Worm (Caenorhabditis elegans): ENCODE results near the gene rnh-2.

The rnh-2 gene

DNA sequence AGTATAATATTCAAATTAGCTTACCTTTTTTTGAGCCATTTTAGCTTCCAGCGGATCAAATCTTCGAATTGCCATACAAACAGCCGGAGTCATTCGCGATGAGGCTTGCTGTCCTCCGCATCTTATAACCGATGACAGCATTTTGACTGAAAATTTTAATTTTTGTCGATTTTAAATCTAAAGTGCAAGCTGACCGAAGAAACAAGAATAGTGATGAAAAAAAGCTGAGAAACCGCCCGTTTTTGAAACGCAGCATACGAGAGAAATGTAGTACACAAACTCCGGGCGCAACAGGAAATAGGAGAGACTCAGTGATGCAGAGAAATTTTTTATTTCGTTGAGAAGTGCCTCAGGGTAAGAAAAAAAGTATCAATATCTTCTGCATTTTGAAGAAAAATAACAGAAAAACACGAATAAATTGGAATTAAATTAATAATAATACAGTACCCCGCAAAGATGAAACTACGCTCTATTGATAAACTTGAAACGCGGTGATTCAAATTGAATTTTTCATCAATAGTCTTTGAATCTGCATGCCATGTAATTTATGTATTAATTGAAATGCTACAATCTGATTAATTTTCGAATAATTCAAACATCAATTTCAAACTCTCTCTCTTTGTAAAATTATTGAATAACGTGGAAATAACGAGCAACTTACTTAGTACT, 33.7 kb upstream of the rnh-2 start:
- TF ChIP-seq klf-2 (GFP tag; conservative IDR thresholded peaks at IDR 0.05) (no peak), T22C8.4 (GFP tag; IDR thresholded peaks at IDR 0.05) (no peak), flt-1 (GFP tag; IDR thresholded peaks at IDR 0.05) (no peak), cog-1 (tag; optimal IDR thresholded peaks at IDR 0.05) (no peak), ztf-23 (GFP tag; IDR thresholded peaks at IDR 0.05) (no peak)

DNA sequence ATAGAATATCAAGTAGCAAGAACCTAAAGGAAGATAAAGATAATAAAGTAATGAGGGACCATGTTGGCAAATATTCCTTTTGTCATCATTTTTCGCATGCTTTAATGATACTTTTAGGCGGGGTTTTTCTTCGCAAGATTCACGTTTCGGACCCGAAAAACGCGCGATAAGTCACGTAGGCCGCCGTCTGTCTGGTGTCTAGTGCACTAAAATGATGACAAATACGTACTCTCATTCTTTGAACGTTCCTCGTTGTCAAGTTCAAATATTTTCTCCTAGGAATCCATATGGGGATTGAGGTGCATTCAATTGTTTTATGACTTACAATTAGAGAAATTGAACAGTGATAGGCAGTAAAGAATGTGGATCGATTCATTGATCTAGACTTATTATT, 33.2 kb upstream of the rnh-2 start, which contains the start of gene taap-1:
Gene taap-1 (minus strand): TSS at position 79 of the 394 bp plus-strand sequence.
- TF ChIP-seq ztf-23 (GFP tag; IDR thresholded peaks at IDR 0.05) (no peak), flt-1 (GFP tag; IDR thresholded peaks at IDR 0.05) (no peak), T22C8.4 (GFP tag; IDR thresholded peaks at IDR 0.05) (no peak), klf-2 (GFP tag; conservative IDR thresholded peaks at IDR 0.05) (no peak), ztf-29 (GFP tag; IDR thresholded peaks at IDR 0.05) (no peak), tab-1 (GFP tag; IDR thresholded peaks at IDR 0.05) (no peak), med-1 (GFP tag; optimal IDR thresholded peaks at IDR 0.05; ENCODE audit: insufficient read depth) (no peak), cog-1 (tag; optimal IDR thresholded peaks at IDR 0.05) (no peak), ref-1 (GFP tag; conservative IDR thresholded peaks at IDR 0.05) (no peak)

DNA sequence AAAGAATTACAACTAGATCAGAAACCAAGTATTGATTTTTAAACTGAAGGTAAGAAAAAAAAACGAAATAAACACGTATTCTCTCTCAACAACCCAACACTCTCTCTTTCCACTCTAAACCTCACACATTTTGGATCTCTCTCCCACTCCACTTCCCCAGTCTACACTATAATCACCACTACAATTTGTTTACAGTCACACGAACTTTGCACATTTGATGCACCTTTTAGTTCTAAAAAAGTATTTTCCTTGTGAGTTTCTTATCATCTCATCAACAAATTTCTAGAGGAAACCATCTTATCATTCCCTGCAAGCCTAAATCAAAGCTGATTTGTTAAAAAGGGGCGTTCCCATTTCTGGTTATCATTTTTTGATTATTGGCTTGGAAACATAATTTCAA, 32.4 kb upstream of the rnh-2 start:
- TF ChIP-seq ref-1 (GFP tag; conservative IDR thresholded peaks at IDR 0.05) (no peak), med-1 (GFP tag; optimal IDR thresholded peaks at IDR 0.05; ENCODE audit: insufficient read depth) (no peak), ztf-29 (GFP tag; IDR thresholded peaks at IDR 0.05) (no peak), ztf-23 (GFP tag; IDR thresholded peaks at IDR 0.05) (no peak), flt-1 (GFP tag; IDR thresholded peaks at IDR 0.05) (no peak), klf-2 (GFP tag; conservative IDR thresholded peaks at IDR 0.05) (no peak), T22C8.4 (GFP tag; IDR thresholded peaks at IDR 0.05) (no peak), cog-1 (tag; optimal IDR thresholded peaks at IDR 0.05) (no peak), tab-1 (GFP tag; IDR thresholded peaks at IDR 0.05) (no peak)

DNA sequence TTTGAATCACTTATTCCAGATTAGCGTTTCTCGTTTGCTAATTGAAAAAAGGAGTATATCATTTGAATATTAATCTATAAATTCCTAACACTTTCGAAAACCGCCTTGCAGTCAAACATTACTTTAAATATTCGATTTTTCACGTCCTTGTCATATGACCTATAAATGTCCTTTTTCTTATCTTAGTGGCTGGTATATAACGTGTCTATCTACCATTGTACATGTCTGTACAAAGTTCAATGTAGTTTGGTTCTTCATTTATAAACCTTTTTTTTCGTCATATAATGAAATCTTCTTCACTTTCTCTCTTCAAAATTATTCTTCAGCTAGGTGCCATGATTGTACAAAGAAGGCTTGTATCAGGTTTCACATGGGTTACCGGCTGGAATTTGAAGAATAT, 31.3 kb upstream of the rnh-2 start, which contains the start of gene gbh-2:
Gene gbh-2 (plus strand): TSS at position 277 of the 400 bp plus-strand sequence.
- TF ChIP-seq med-1 (GFP tag; optimal IDR thresholded peaks at IDR 0.05; ENCODE audit: insufficient read depth) (no peak), ztf-23 (GFP tag; IDR thresholded peaks at IDR 0.05) (no peak), flt-1 (GFP tag; IDR thresholded peaks at IDR 0.05) (no peak), ref-1 (GFP tag; conservative IDR thresholded peaks at IDR 0.05) (no peak), tab-1 (GFP tag; IDR thresholded peaks at IDR 0.05) (no peak), ztf-29 (GFP tag; IDR thresholded peaks at IDR 0.05) (no peak), T22C8.4 (GFP tag; IDR thresholded peaks at IDR 0.05) (no peak), cog-1 (tag; optimal IDR thresholded peaks at IDR 0.05) (no peak), klf-2 (GFP tag; conservative IDR thresholded peaks at IDR 0.05) (no peak)

DNA sequence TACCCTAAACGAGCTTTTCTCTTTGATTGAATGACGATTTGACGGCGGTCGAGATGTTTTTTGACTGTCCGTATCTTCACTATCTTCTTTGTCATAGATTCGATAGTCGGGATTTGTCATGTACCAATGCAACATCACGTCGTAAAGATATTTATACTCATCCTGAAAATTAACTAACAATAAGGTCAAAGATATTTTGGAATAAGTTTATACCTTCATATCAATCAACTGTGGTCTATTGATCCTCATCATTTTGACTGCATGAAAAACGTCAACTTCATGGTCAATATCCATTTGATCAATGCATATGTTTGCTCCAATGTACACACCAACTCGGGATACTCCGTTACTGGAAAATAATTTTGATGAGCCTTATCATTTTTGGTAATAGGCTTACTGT, 28.8 kb upstream of the rnh-2 start:
- no peak for TF ChIP-seq flt-1 (GFP tag; IDR thresholded peaks at IDR 0.05)
- no peak for TF ChIP-seq cog-1 (tag; optimal IDR thresholded peaks at IDR 0.05)
- no peak for TF ChIP-seq med-1 (GFP tag; optimal IDR thresholded peaks at IDR 0.05; ENCODE audit: insufficient read depth)
- TF ChIP-seq T22C8.4 (GFP tag; IDR thresholded peaks at IDR 0.05) = no peak
- no peak for TF ChIP-seq ref-1 (GFP tag; conservative IDR thresholded peaks at IDR 0.05)
- no peak for TF ChIP-seq ztf-29 (GFP tag; IDR thresholded peaks at IDR 0.05)
- TF ChIP-seq tab-1 (GFP tag; IDR thresholded peaks at IDR 0.05) = no peak
- no peak for TF ChIP-seq klf-2 (GFP tag; conservative IDR thresholded peaks at IDR 0.05)
- TF ChIP-seq ztf-23 (GFP tag; IDR thresholded peaks at IDR 0.05) = no peak

DNA sequence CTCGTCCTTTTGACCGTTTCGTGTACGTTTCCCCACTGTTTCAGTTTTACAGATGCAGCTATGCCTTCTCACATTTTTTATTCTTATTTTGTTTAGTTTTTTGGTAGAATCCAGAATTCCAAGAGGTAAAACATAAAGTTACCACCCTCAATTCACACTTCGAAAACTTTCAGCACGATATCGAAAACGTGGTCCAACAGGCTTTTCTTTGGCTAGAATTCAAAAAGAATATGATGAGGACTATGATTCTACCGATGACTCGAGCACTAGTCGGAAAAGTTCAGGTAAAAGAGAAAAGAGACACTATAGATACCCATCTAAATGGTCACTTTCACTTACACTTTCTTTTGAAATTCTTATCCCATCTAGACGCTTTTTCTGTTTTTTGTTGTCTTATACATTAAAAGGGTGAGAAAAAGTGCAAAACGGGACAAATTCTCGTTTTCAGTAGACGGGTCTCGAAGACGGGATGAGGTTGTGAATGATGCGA, 22.7 kb upstream of the rnh-2 start, which contains the start of gene M05D6.9:
Gene M05D6.9 (plus strand): TSS at position 51 of the 490 bp plus-strand sequence.
- TF ChIP-seq med-1 (GFP tag; optimal IDR thresholded peaks at IDR 0.05; ENCODE audit: insufficient read depth) (no peak), flt-1 (GFP tag; IDR thresholded peaks at IDR 0.05) (no peak), ztf-23 (GFP tag; IDR thresholded peaks at IDR 0.05) (no peak), klf-2 (GFP tag; conservative IDR thresholded peaks at IDR 0.05) (no peak)

DNA sequence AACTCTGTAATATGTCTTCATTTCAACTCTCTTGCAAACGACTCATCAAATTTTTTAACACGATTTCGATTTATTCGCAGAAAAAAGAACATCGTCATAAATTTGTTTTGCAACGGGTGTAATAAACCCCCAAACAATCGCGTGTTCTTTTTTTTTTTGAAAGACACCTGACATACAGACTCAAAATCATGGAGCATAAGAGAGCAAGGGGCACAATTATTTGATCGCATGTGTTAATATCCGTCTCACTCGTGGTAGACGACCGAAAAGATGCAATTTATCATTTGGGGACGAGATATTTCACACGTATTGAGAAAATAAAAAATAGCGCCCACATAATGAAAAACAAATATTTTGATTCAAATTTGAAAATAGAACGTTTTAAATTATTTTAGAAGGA, 20.8 kb upstream of the rnh-2 start:
- no peak for TF ChIP-seq ztf-29 (GFP tag; IDR thresholded peaks at IDR 0.05)
- TF ChIP-seq klf-2 (GFP tag; conservative IDR thresholded peaks at IDR 0.05) = no peak
- TF ChIP-seq ref-1 (GFP tag; conservative IDR thresholded peaks at IDR 0.05) = no peak
- no peak for TF ChIP-seq ztf-23 (GFP tag; IDR thresholded peaks at IDR 0.05)
- no peak for TF ChIP-seq tab-1 (GFP tag; IDR thresholded peaks at IDR 0.05)
- no peak for TF ChIP-seq med-1 (GFP tag; optimal IDR thresholded peaks at IDR 0.05; ENCODE audit: insufficient read depth)
- TF ChIP-seq cog-1 (tag; optimal IDR thresholded peaks at IDR 0.05) = no peak
- TF ChIP-seq T22C8.4 (GFP tag; IDR thresholded peaks at IDR 0.05) = no peak
- no peak for TF ChIP-seq flt-1 (GFP tag; IDR thresholded peaks at IDR 0.05)

DNA sequence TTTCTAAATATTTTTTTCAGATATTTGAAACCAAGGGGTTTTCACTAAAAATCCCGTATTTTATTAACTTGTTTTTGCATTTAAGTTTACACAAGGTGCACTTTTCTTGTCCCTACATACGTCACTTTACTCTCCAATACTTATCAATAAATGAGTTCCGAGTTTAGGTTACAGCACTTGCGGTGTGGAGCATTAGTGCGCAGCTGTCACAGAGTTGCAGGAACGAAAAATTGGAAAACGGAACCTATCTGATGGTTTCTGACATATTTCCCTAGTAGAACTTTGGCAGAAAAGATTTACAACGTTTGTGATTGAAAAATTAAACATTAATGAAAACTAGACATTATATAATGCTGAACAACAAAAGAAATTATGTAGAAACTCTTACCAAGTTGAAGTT, 18.8 kb upstream of the rnh-2 start:
- TF ChIP-seq ztf-23 (GFP tag; IDR thresholded peaks at IDR 0.05) (no peak), flt-1 (GFP tag; IDR thresholded peaks at IDR 0.05) (no peak), med-1 (GFP tag; optimal IDR thresholded peaks at IDR 0.05; ENCODE audit: insufficient read depth) (no peak), klf-2 (GFP tag; conservative IDR thresholded peaks at IDR 0.05) (no peak), ref-1 (GFP tag; conservative IDR thresholded peaks at IDR 0.05) (no peak), cog-1 (tag; optimal IDR thresholded peaks at IDR 0.05) (no peak), T22C8.4 (GFP tag; IDR thresholded peaks at IDR 0.05) (no peak), ztf-29 (GFP tag; IDR thresholded peaks at IDR 0.05) (no peak), tab-1 (GFP tag; IDR thresholded peaks at IDR 0.05) (no peak)

DNA sequence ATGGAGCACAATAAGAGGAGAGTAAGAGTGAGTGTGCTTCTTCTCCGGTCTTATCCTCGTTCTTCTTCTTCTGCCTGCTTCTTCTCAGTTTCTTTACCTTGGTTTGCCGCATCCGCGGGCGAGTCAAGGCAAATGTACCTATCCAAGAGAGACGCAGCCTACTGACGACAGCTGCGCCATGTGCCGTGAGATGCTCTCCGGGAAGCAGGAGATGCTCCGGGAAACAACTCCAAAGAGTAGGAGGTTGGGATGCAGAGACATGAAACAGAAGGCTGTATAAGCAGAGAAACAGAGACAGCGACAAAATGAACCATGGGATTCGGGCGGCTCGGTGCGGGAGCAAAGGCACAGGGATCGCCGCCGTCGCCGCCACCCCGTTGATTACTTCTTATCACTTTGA, 17.9 kb upstream of the rnh-2 start:
- TF ChIP-seq flt-1 (GFP tag; IDR thresholded peaks at IDR 0.05) (0 out of 2 replicates have a peak, but pooled peaks have one; percentile 47), T22C8.4 (GFP tag; IDR thresholded peaks at IDR 0.05) (no peak)
